Fruit fly (Drosophila melanogaster) whole organism, embryonic: Measurements from ENCODE around the gene PGRP-LA.

Experiments used
- Awh ChIP-seq: fragments of 200-800 bp; sonication (Bioruptor generic); IDR thresholded peaks from 2 replicates; pipeline ENCODE4, ENCODE4 v1.3.6; 2022; ENCODE audit warnings: missing biosample characterization, missing genetic modification characterization
- Bgb ChIP-seq: fragments of 200-800 bp; sonication (Bioruptor generic); IDR thresholded peaks from 2 replicates; pipeline ENCODE4 v1.3.6; 2022; ENCODE audit warnings: missing biosample characterization, missing genetic modification characterization; ENCODE audit not compliant: partially characterized antibody
- BtbVII ChIP-seq: fragments of 200-800 bp; sonication (Bioruptor generic); optimal IDR thresholded peaks from 3 replicates; lab custom pipeline; 2017; ENCODE audit warnings: missing biosample characterization, mild to moderate bottlenecking, missing genetic modification characterization
- CG10209 ChIP-seq: fragments of 200-800 bp; sonication (Bioruptor generic); optimal IDR thresholded peaks from 3 replicates; lab custom pipeline; 2017; ENCODE audit warnings: missing biosample characterization, mild to moderate bottlenecking, missing genetic modification characterization, missing genetic modification reagents
- CG1024 ChIP-seq: fragments of 200-800 bp; sonication (Bioruptor generic); IDR thresholded peaks from 2 replicates; pipeline ENCODE4 v1.3.6; 2022; ENCODE audit warnings: missing biosample characterization, missing genetic modification characterization
- CG10274 ChIP-seq: fragments of 200-800 bp; sonication (Bioruptor generic); optimal IDR thresholded peaks from 3 replicates; lab custom pipeline; 2017; ENCODE audit warnings: missing biosample characterization, mild to moderate bottlenecking, missing genetic modification characterization
- CG11504 ChIP-seq: fragments of 200-800 bp; sonication (Bioruptor generic); optimal IDR thresholded peaks from 3 replicates; lab custom pipeline; 2019; ENCODE audit warnings: missing biosample characterization, mild to moderate bottlenecking, missing genetic modification characterization, moderate library complexity
- CG11696 ChIP-seq: fragments of 200-800 bp; sonication (Bioruptor generic); IDR thresholded peaks from 2 replicates; pipeline ENCODE4 v1.3.6; 2022; ENCODE audit warnings: missing biosample characterization, missing genetic modification characterization
- CG14014 ChIP-seq: fragments of 200-800 bp; sonication (Bioruptor generic); IDR thresholded peaks from 2 replicates; pipeline ENCODE4 v1.3.6; 2022; ENCODE audit warnings: missing biosample characterization, missing genetic modification characterization
- CG15514 ChIP-seq: fragments of 200-800 bp; sonication (Bioruptor generic); optimal IDR thresholded peaks from 3 replicates; lab custom pipeline; 2017; ENCODE audit warnings: missing biosample characterization, missing genetic modification characterization, mild to moderate bottlenecking, moderate library complexity, missing genetic modification reagents
- CG16863 ChIP-seq: fragments of 200-800 bp; sonication (Bioruptor generic); optimal IDR thresholded peaks from 3 replicates; lab custom pipeline; 2016; ENCODE audit warnings: missing biosample characterization, missing genetic modification characterization
- CG17829 ChIP-seq: fragments of 200-800 bp; optimal IDR thresholded peaks from 2 replicates; lab custom pipeline; 2019; ENCODE audit warnings: missing biosample characterization, mild to moderate bottlenecking, missing genetic modification characterization, moderate library complexity
- CG34376 ChIP-seq: fragments of 200-800 bp; sonication (Bioruptor generic); optimal IDR thresholded peaks from 2 replicates; lab custom pipeline; 2018; ENCODE audit warnings: missing biosample characterization, mild to moderate bottlenecking, missing genetic modification characterization
- CG42726 ChIP-seq: fragments of 200-800 bp; sonication (Bioruptor generic); IDR thresholded peaks from 2 replicates; pipeline ENCODE4 v1.3.6; 2022; ENCODE audit warnings: missing biosample characterization, missing genetic modification characterization; ENCODE audit not compliant: partially characterized antibody
- CG5245 ChIP-seq: fragments of 200-800 bp; sonication (Bioruptor generic); optimal IDR thresholded peaks from 3 replicates; lab custom pipeline; 2016; ENCODE audit warnings: missing biosample characterization, missing genetic modification characterization
- CG5953 ChIP-seq: fragments of 200-800 bp; sonication (Bioruptor generic); IDR thresholded peaks from 2 replicates; pipeline ENCODE4 v1.3.6; 2022; ENCODE audit warnings: missing biosample characterization, missing genetic modification characterization
- CG9609 ChIP-seq: fragments of 200-800 bp; sonication (Bioruptor generic); optimal IDR thresholded peaks from 3 replicates; lab custom pipeline; 2016; ENCODE audit warnings: missing biosample characterization, missing genetic modification characterization
- D19A ChIP-seq: fragments of 200-800 bp; optimal IDR thresholded peaks from 3 replicates; lab custom pipeline; 2019; ENCODE audit warnings: missing biosample characterization, mild to moderate bottlenecking, missing genetic modification characterization, moderate library complexity
- Dip2 ChIP-seq: fragments of 200-800 bp; sonication (Bioruptor generic); IDR thresholded peaks from 2 replicates; pipeline ENCODE4 v1.3.6; 2022; ENCODE audit warnings: missing biosample characterization, missing genetic modification characterization
- Dip3 ChIP-seq: fragments of 200-800 bp; sonication (Bioruptor generic); optimal IDR thresholded peaks from 3 replicates; lab custom pipeline; 2016; ENCODE audit warnings: missing biosample characterization, missing genetic modification characterization
- Dll ChIP-seq: fragments of 200-800 bp; sonication (Bioruptor generic); IDR thresholded peaks from 4 replicates; pipeline ENCODE4 v1.3.6; 2022; ENCODE audit warnings: missing biosample characterization, missing genetic modification characterization; ENCODE audit not compliant: partially characterized antibody
- Fer3 ChIP-seq: fragments of 200-800 bp; sonication (Bioruptor generic); optimal IDR thresholded peaks from 2 replicates; lab custom pipeline; 2018; ENCODE audit warnings: missing biosample characterization, mild to moderate bottlenecking, missing genetic modification characterization, moderate library complexity
- Gsc ChIP-seq: fragments of 200-800 bp; sonication (Bioruptor generic); IDR thresholded peaks from 2 replicates; pipeline ENCODE4 v1.3.6; 2022; ENCODE audit warnings: missing biosample characterization, missing genetic modification characterization
- H15 ChIP-seq: fragments of 200-800 bp; sonication (Bioruptor generic); IDR thresholded peaks from 3 replicates; pipeline ENCODE4 v1.3.6; 2022; ENCODE audit warnings: missing biosample characterization, missing genetic modification characterization
- H2.0 ChIP-seq: fragments of 200-800 bp; sonication (Bioruptor generic); IDR thresholded peaks from 2 replicates; pipeline ENCODE4 v1.3.6; 2022; ENCODE audit warnings: missing biosample characterization, missing genetic modification characterization
- MESR4 ChIP-seq: fragments of 200-800 bp; sonication (Bioruptor generic); optimal IDR thresholded peaks from 2 replicates; lab custom pipeline; 2018; ENCODE audit warnings: missing biosample characterization, mild to moderate bottlenecking, missing genetic modification characterization, moderate library complexity
- Max ChIP-seq: fragments of 200-800 bp; sonication (Bioruptor generic); optimal IDR thresholded peaks from 2 replicates; lab custom pipeline; 2016; ENCODE audit warnings: missing biosample characterization, mild to moderate bottlenecking, missing genetic modification characterization
- NC2β ChIP-seq: fragments of 200-800 bp; sonication (Bioruptor generic); optimal IDR thresholded peaks from 2 replicates; lab custom pipeline; 2016; ENCODE audit warnings: missing biosample characterization, missing genetic modification characterization
- Oaz ChIP-seq: fragments of 200-800 bp; sonication (Bioruptor generic); IDR thresholded peaks from 2 replicates; pipeline ENCODE4 v1.3.6; 2022; ENCODE audit warnings: missing biosample characterization, missing genetic modification characterization
- Optix ChIP-seq: fragments of 200-800 bp; sonication (Bioruptor generic); IDR thresholded peaks from 3 replicates; pipeline ENCODE4 v1.3.6; 2022; ENCODE audit warnings: missing biosample characterization, missing genetic modification characterization
- Side ChIP-seq: fragments of 200-800 bp; sonication (Bioruptor generic); optimal IDR thresholded peaks from 2 replicates; lab custom pipeline; 2016; ENCODE audit warnings: missing biosample characterization, missing genetic modification characterization
- TFAM ChIP-seq: fragments of 200-800 bp; sonication (Bioruptor generic); optimal IDR thresholded peaks from 2 replicates; lab custom pipeline; 2017; ENCODE audit warnings: missing biosample characterization, missing genetic modification characterization, inconsistent platforms
- Xrp1 ChIP-seq: fragments of 200-800 bp; sonication (Bioruptor generic); IDR thresholded peaks from 2 replicates; pipeline ENCODE4 v1.3.6; 2022; ENCODE audit warnings: missing biosample characterization, missing genetic modification characterization
- ato ChIP-seq: fragments of 200-800 bp; sonication (Bioruptor generic); IDR thresholded peaks from 2 replicates; pipeline ENCODE4 v1.3.6; 2022; ENCODE audit warnings: missing biosample characterization, missing genetic modification characterization; ENCODE audit not compliant: partially characterized antibody
- br ChIP-seq: fragments of >200 bp; optimal IDR thresholded peaks from 2 replicates; lab custom pipeline; 2017
- cad ChIP-seq: fragments of >200 bp; optimal IDR thresholded peaks from 2 replicates; lab custom pipeline; 2017; ENCODE audit warnings: missing biosample characterization, missing genetic modification characterization
- chif ChIP-seq, 2 experiments: fragments of 200-800 bp; sonication (Bioruptor generic); optimal IDR thresholded peaks; 3 replicates each; lab custom pipeline; 2016; ENCODE audit warnings: missing biosample characterization in 2 of 2, missing genetic modification characterization in 2 of 2
- ems ChIP-seq: fragments of 200-800 bp; sonication (Bioruptor generic); optimal IDR thresholded peaks from 3 replicates; lab custom pipeline; 2016; ENCODE audit warnings: missing biosample characterization, missing genetic modification characterization
- ftz-f1 ChIP-seq: fragments of 200-800 bp; sonication (Bioruptor generic); optimal IDR thresholded peaks from 2 replicates; lab custom pipeline; 2016; ENCODE audit warnings: missing biosample characterization, missing genetic modification characterization
- h ChIP-seq: fragments of >200 bp; optimal IDR thresholded peaks from 2 replicates; lab custom pipeline; 2017
- lbe ChIP-seq: fragments of 200-800 bp; sonication (Bioruptor generic); optimal IDR thresholded peaks from 2 replicates; lab custom pipeline; 2016; ENCODE audit warnings: missing biosample characterization, mild to moderate bottlenecking, missing genetic modification characterization
- mld ChIP-seq: fragments of 200-800 bp; sonication (Bioruptor generic); IDR thresholded peaks from 3 replicates; pipeline ENCODE4 v1.3.6; 2022; ENCODE audit warnings: missing biosample characterization, missing genetic modification characterization; ENCODE audit not compliant: partially characterized antibody
- nom ChIP-seq: fragments of 200-800 bp; sonication (Bioruptor generic); optimal IDR thresholded peaks from 2 replicates; lab custom pipeline; 2017; ENCODE audit warnings: missing biosample characterization, missing genetic modification characterization, mild to moderate bottlenecking, moderate library complexity, missing genetic modification reagents
- onecut ChIP-seq: fragments of 200-800 bp; sonication (Bioruptor generic); IDR thresholded peaks from 2 replicates; pipeline ENCODE4 v1.3.6; 2022; ENCODE audit warnings: missing biosample characterization, missing genetic modification characterization
- peb ChIP-seq: fragments of 200-800 bp; sonication (Bioruptor generic); IDR thresholded peaks from 2 replicates; pipeline ENCODE4 v1.3.6; 2022; ENCODE audit warnings: missing biosample characterization, missing genetic modification characterization
- pfk ChIP-seq: fragments of 200-800 bp; sonication (Bioruptor generic); optimal IDR thresholded peaks from 2 replicates; lab custom pipeline; 2018; ENCODE audit warnings: missing biosample characterization, mild to moderate bottlenecking, missing genetic modification characterization, moderate library complexity
- phol ChIP-seq: fragments of 200-800 bp; sonication (Bioruptor generic); optimal IDR thresholded peaks from 3 replicates; lab custom pipeline; 2018; ENCODE audit warnings: missing biosample characterization, mild to moderate bottlenecking, missing genetic modification characterization, moderate library complexity
- sisA ChIP-seq: fragments of 200-800 bp; sonication (Bioruptor generic); IDR thresholded peaks from 2 replicates; pipeline ENCODE4 v1.3.6; 2022; ENCODE audit warnings: missing biosample characterization, missing genetic modification characterization
- sr ChIP-seq: fragments of 200-800 bp; sonication (Bioruptor generic); IDR thresholded peaks from 3 replicates; pipeline ENCODE4 v1.3.6; 2022; ENCODE audit warnings: missing biosample characterization, missing genetic modification characterization
- usp ChIP-seq: fragments of >200 bp; optimal IDR thresholded peaks from 2 replicates; lab custom pipeline; 2017; ENCODE audit warnings: missing biosample characterization, missing genetic modification characterization
- wek ChIP-seq: fragments of 200-800 bp; sonication (Bioruptor generic); optimal IDR thresholded peaks from 3 replicates; lab custom pipeline; 2018; ENCODE audit warnings: missing biosample characterization, mild to moderate bottlenecking, missing genetic modification characterization, moderate library complexity
- z ChIP-seq: fragments of 200-800 bp; sonication (Bioruptor generic); IDR thresholded peaks from 3 replicates; pipeline ENCODE4 v1.3.6; 2022; ENCODE audit warnings: missing biosample characterization, missing genetic modification characterization

The PGRP-LA gene

DNA sequence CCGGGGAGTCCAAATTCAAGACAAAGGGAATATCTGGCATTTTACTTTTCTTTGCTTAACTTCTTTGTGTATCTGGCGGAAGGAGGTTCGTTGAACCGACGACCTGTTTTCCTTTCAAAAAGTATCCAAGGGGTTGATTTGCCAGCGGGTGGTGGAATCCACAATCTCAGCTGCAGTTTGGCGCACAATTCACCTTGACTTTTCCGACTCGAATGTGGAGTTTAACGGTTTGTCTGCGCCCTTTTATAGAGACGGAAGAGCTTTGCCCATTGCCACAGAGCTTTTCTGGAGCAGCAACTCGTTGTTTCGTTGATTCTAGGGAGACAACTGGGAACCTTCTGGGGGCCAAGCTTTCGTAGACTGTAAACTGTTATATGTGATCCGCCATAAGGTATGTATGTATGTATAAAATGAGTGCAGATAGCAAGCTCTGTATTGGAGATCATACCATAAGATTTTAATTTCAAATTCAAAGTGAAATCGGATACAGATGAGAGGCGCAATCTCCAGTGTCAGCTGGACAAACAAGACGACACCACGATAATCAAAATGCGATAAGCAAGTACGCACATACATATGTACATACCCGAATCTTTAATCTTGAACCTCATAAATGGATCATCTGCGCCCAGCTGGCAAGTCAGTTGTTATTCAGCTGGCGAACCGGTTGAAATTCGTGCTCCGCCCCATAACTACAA, 38.3 kb downstream of the PGRP-LA start, which contains the start of the genes Hsp67Bc, CG4456 and Hsp22 (continued):
- TF ChIP-seq D19A (tag; lab: Kevin White, UChicago) (no peak), CG34376 (GFP tag; lab: Kevin White, UChicago) (peak; percentile 48), Oaz (GFP tag; lab: Robert Waterston, UW) (no peak), Fer3 (tag; lab: Kevin White, UChicago) (no peak), CG11504 (no peak), sr (no peak), pfk (GFP tag; lab: Kevin White, UChicago) (no peak), phol (tag; lab: Kevin White, UChicago) (no peak), mld (GFP tag; lab: Robert Waterston, UW) (no peak), Dip3 (GFP tag; lab: Kevin White, UChicago) (no peak), CG14014 (GFP tag; lab: Robert Waterston, UW) (no peak), CG9609 (GFP tag; lab: Kevin White, UChicago) (no peak), CG42726 (GFP tag; lab: Robert Waterston, UW) (no peak), Side (GFP tag; lab: Kevin White, UChicago) (no peak), ftz-f1 (GFP tag; lab: Kevin White, UChicago) (no peak), br (lab: Kevin White, UChicago) (no peak), lbe (GFP tag; lab: Kevin White, UChicago) (no peak), nom (GFP tag; lab: Kevin White, UChicago) (no peak), CG10209 (no peak), onecut (GFP tag; lab: Robert Waterston, UW) (no peak), chif (GFP tag; optimal IDR thresholded peaks at IDR 0.05; lab: Kevin White, UChicago) (no peak), Optix (GFP tag; lab: Robert Waterston, UW) (no peak), h (no peak), cad (GFP tag; lab: Kevin White, UChicago) (no peak), z (GFP tag; lab: Robert Waterston, UW) (no peak), H15 (GFP tag; lab: Robert Waterston, UW) (no peak), CG10274 (GFP tag; lab: Kevin White, UChicago) (no peak), BtbVII (GFP tag; lab: Kevin White, UChicago) (no peak), H2.0 (no peak), MESR4 (GFP tag; lab: Kevin White, UChicago) (no peak), Xrp1 (no peak), Awh (GFP tag; lab: Robert Waterston, UW) (no peak), peb (GFP tag; lab: Robert Waterston, UW) (no peak), Gsc (no peak), NC2β (GFP tag; lab: Kevin White, UChicago) (no peak), ato (GFP tag; lab: Robert Waterston, UW) (no peak), sisA (GFP tag; lab: Robert Waterston, UW) (no peak), CG1024 (GFP tag; lab: Robert Waterston, UW) (no peak), wek (peak; percentile 28), Dip2 (GFP tag; lab: Robert Waterston, UW) (no peak), CG5245 (GFP tag; lab: Kevin White, UChicago) (no peak), CG15514 (GFP tag; lab: Kevin White, UChicago) (no peak), CG11696 (GFP tag; lab: Robert Waterston, UW) (no peak), ems (GFP tag; lab: Kevin White, UChicago) (no peak), Max (no peak), CG17829 (no peak), Dll (GFP tag; lab: Robert Waterston, UW) (no peak), TFAM (GFP tag; lab: Kevin White, UChicago) (no peak), usp (GFP tag; lab: Kevin White, UChicago) (no peak), CG16863 (GFP tag; lab: Kevin White, UChicago) (no peak), Bgb (GFP tag; lab: Robert Waterston, UW) (peak; percentile 27; the same call in 1 of the 2 replicates), CG5953 (no peak)
